Worm (Caenorhabditis elegans) whole organism, L4 larva: Measurements from ENCODE around the gene Y4C6B.7.

Experiments
- F10B5.3 ChIP-seq: sonication (generic microtip); optimal IDR thresholded peaks from 2 replicates; lab custom pipeline; 2016; ENCODE audit warnings: mild to moderate bottlenecking, missing genetic modification characterization, missing compliant biosample characterization
- F44E2.7 ChIP-seq: fragments of 200-800 bp; sonication (Bioruptor generic); IDR thresholded peaks from 2 replicates; pipeline ENCODE4 v2.1.2; 2022; ENCODE audit warnings: missing genetic modification characterization, missing compliant biosample characterization
- F49E8.2 ChIP-seq: sonication (generic microtip); optimal IDR thresholded peaks from 2 replicates; lab custom pipeline; 2016; ENCODE audit warnings: missing compliant biosample characterization, mild to moderate bottlenecking, missing genetic modification characterization, borderline replicate concordance
- R02D3.7 ChIP-seq: fragments of 150-350 bp; sonication (generic microtip); optimal IDR thresholded peaks from 3 replicates; lab custom pipeline; 2014; ENCODE audit warnings: missing biosample characterization, missing genetic modification characterization
- T20F7.1 ChIP-seq: fragments of 200-800 bp; sonication (Bioruptor generic); optimal IDR thresholded peaks from 2 replicates; lab custom pipeline; 2018; ENCODE audit warnings: mild to moderate bottlenecking, missing genetic modification characterization, missing compliant biosample characterization
- Y5F2A.4 ChIP-seq: fragments of 200-800 bp; sonication (Bioruptor generic); optimal IDR thresholded peaks from 2 replicates; lab custom pipeline; 2018; ENCODE audit warnings: mild to moderate bottlenecking, missing genetic modification characterization, missing compliant biosample characterization
- arid-1 ChIP-seq: fragments of 200-800 bp; sonication (Bioruptor generic); conservative IDR thresholded peaks from 2 replicates; pipeline ENCODE4 v1.3.6; 2022; ENCODE audit warnings: missing genetic modification reagents, missing genetic modification characterization, missing compliant biosample characterization
- ceh-20 ChIP-seq: fragments of 200-800 bp; sonication (Bioruptor generic); IDR thresholded peaks from 2 replicates; pipeline ENCODE4 v1.3.6; 2022; ENCODE audit warnings: missing genetic modification reagents, missing genetic modification characterization, missing compliant biosample characterization
- ceh-32 ChIP-seq: sonication (generic microtip); optimal IDR thresholded peaks from 2 replicates; lab custom pipeline; 2016; ENCODE audit warnings: mild to moderate bottlenecking, missing genetic modification characterization, missing compliant biosample characterization; ENCODE audit not compliant: poor library complexity
- ceh-62 ChIP-seq: sonication (generic microtip); optimal IDR thresholded peaks from 2 replicates; lab custom pipeline; 2017; ENCODE audit warnings: missing biosample characterization, missing genetic modification characterization
- ces-1 ChIP-seq: fragments of 150-350 bp; sonication (generic microtip); optimal IDR thresholded peaks from 4 replicates; lab custom pipeline; 2014; ENCODE audit warnings: missing biosample characterization, missing genetic modification reagents, missing genetic modification characterization
- cey-2 ChIP-seq: sonication (generic microtip); optimal IDR thresholded peaks from 3 replicates; lab custom pipeline; 2017; ENCODE audit warnings: missing genetic modification characterization, mild to moderate bottlenecking, missing compliant biosample characterization, antibody characterized with exemption, borderline replicate concordance; ENCODE audit not compliant: insufficient read depth
- daf-19 ChIP-seq: fragments of 200-800 bp; sonication (Bioruptor generic); conservative IDR thresholded peaks from 2 replicates; pipeline ENCODE4 v1.3.6; 2022; ENCODE audit warnings: missing genetic modification characterization, missing compliant biosample characterization
- dmd-6 ChIP-seq: fragments of 200-800 bp; sonication (Bioruptor generic); IDR thresholded peaks from 2 replicates; pipeline ENCODE4 v1.3.6; 2022; ENCODE audit warnings: missing genetic modification reagents, missing genetic modification characterization, missing compliant biosample characterization
- dmd-8 ChIP-seq: fragments of 200-800 bp; sonication (Bioruptor generic); IDR thresholded peaks from 2 replicates; pipeline ENCODE4 v1.3.6; 2022; ENCODE audit warnings: missing genetic modification characterization, missing compliant biosample characterization
- dpl-1 ChIP-seq: fragments of 150-350 bp; optimal IDR thresholded peaks from 2 replicates; lab custom pipeline; 2014; ENCODE audit warnings: missing biosample characterization, missing genetic modification reagents, missing genetic modification characterization
- duxl-1 ChIP-seq: sonication (generic microtip); optimal IDR thresholded peaks from 2 replicates; lab custom pipeline; 2016; ENCODE audit warnings: mild to moderate bottlenecking, missing genetic modification characterization, moderate library complexity, missing compliant biosample characterization; ENCODE audit not compliant: poor library complexity
- egl-43 ChIP-seq: fragments of 200-800 bp; sonication (Bioruptor generic); IDR thresholded peaks from 2 replicates; pipeline ENCODE4 v1.3.6; 2022; ENCODE audit warnings: missing genetic modification reagents, missing genetic modification characterization, missing compliant biosample characterization
- fkh-10 ChIP-seq: fragments of 150-350 bp; optimal IDR thresholded peaks from 2 replicates; lab custom pipeline; 2014; ENCODE audit warnings: missing biosample characterization, missing genetic modification reagents, missing genetic modification characterization
- hlh-30 ChIP-seq: sonication (generic microtip); optimal IDR thresholded peaks from 2 replicates; lab custom pipeline; 2017; ENCODE audit warnings: antibody characterized with exemption, mild to moderate bottlenecking, missing genetic modification characterization, missing compliant biosample characterization; ENCODE audit not compliant: insufficient read depth
- hmg-1.1 ChIP-seq: fragments of 200-800 bp; sonication (Bioruptor generic); IDR thresholded peaks from 2 replicates; pipeline ENCODE4 v1.3.6; 2022; ENCODE audit warnings: missing genetic modification reagents, missing genetic modification characterization, missing compliant biosample characterization
- jun-1 ChIP-seq: fragments of 150-350 bp; optimal IDR thresholded peaks from 2 replicates; lab custom pipeline; 2014; ENCODE audit warnings: missing biosample characterization, missing genetic modification reagents, missing genetic modification characterization
- lin-15B ChIP-seq: fragments of 150-350 bp; sonication (generic microtip); optimal IDR thresholded peaks from 3 replicates; lab custom pipeline; 2014; ENCODE audit warnings: missing biosample characterization, missing genetic modification characterization
- lin-29 ChIP-seq: fragments of 200-800 bp; sonication (Bioruptor generic); IDR thresholded peaks from 2 replicates; pipeline ENCODE4 v1.3.6; 2022; ENCODE audit warnings: missing genetic modification reagents, missing genetic modification characterization, missing compliant biosample characterization
- lin-38 ChIP-seq: fragments of 200-800 bp; sonication (Bioruptor generic); IDR thresholded peaks from 2 replicates; pipeline ENCODE4 v1.3.6; 2022; ENCODE audit warnings: missing genetic modification reagents, missing genetic modification characterization, missing compliant biosample characterization
- lin-39 ChIP-seq: fragments of 150-350 bp; optimal IDR thresholded peaks from 2 replicates; lab custom pipeline; 2014; ENCODE audit warnings: missing biosample characterization, missing genetic modification reagents, missing genetic modification characterization
- lir-3 ChIP-seq: sonication (generic microtip); optimal IDR thresholded peaks from 2 replicates; lab custom pipeline; 2016; ENCODE audit warnings: mild to moderate bottlenecking, missing genetic modification characterization, missing compliant biosample characterization
- lsy-2 ChIP-seq, 2 experiments: fragments of 150-350 bp in 1 of 2; sonication (generic microtip) in 1 of 2; optimal IDR thresholded peaks; 2 replicates each; lab custom pipeline; 2014 to 2017; ENCODE audit warnings: missing biosample characterization in 2 of 2, missing genetic modification characterization in 2 of 2
- madf-5 ChIP-seq, 2 experiments: fragments of 200-800 bp; sonication (Bioruptor generic); IDR thresholded peaks; 2 replicates each; pipeline ENCODE4 v1.3.6; 2022; ENCODE audit warnings: missing compliant biosample characterization in 2 of 2, missing genetic modification characterization in 2 of 2
- madf-9 ChIP-seq: fragments of 200-800 bp; sonication (Bioruptor generic); conservative IDR thresholded peaks from 2 replicates; pipeline ENCODE4 v1.3.6; 2022; ENCODE audit warnings: missing genetic modification reagents, missing genetic modification characterization, missing compliant biosample characterization
- mep-1 ChIP-seq: fragments of 150-350 bp; sonication (generic microtip); optimal IDR thresholded peaks from 3 replicates; lab custom pipeline; 2014; ENCODE audit warnings: missing biosample characterization, missing genetic modification characterization
- nhr-11 ChIP-seq: fragments of 150-350 bp; optimal IDR thresholded peaks from 2 replicates; lab custom pipeline; 2014; ENCODE audit warnings: missing biosample characterization, missing genetic modification characterization
- nhr-111 ChIP-seq: fragments of 200-800 bp; sonication (Bioruptor generic); optimal IDR thresholded peaks from 2 replicates; lab custom pipeline; 2018; ENCODE audit warnings: mild to moderate bottlenecking, missing genetic modification characterization, missing compliant biosample characterization
- nhr-25 ChIP-seq: sonication (generic microtip); optimal IDR thresholded peaks from 2 replicates; lab custom pipeline; 2017; ENCODE audit warnings: missing genetic modification characterization, mild to moderate bottlenecking, missing compliant biosample characterization, antibody characterized with exemption, moderate library complexity, borderline replicate concordance; ENCODE audit not compliant: insufficient read depth
- nhr-41 ChIP-seq: fragments of 200-800 bp; sonication (Bioruptor generic); IDR thresholded peaks from 2 replicates; pipeline ENCODE4 v1.3.6; 2022; ENCODE audit warnings: missing genetic modification reagents, missing genetic modification characterization, missing compliant biosample characterization
- nhr-42 ChIP-seq: fragments of 200-800 bp; sonication (Bioruptor generic); IDR thresholded peaks from 2 replicates; pipeline ENCODE4 v1.3.6; 2022; ENCODE audit warnings: missing genetic modification characterization, missing compliant biosample characterization
- nhr-48 ChIP-seq: sonication (generic microtip); optimal IDR thresholded peaks from 2 replicates; lab custom pipeline; 2016; ENCODE audit warnings: mild to moderate bottlenecking, missing genetic modification characterization, missing compliant biosample characterization
- nhr-6 ChIP-seq: fragments of 150-350 bp; optimal IDR thresholded peaks from 2 replicates; lab custom pipeline; 2014; ENCODE audit warnings: missing biosample characterization, missing genetic modification characterization
- pqm-1 ChIP-seq: sonication (generic microtip); optimal IDR thresholded peaks from 2 replicates; lab custom pipeline; 2017; ENCODE audit warnings: missing biosample characterization, missing genetic modification characterization
- rbr-2 ChIP-seq: sonication (generic microtip); optimal IDR thresholded peaks from 2 replicates; lab custom pipeline; 2016; ENCODE audit warnings: missing genotype, missing genetic modification characterization, missing compliant biosample characterization
- skn-1 ChIP-seq: fragments of 150-350 bp; optimal IDR thresholded peaks from 2 replicates; lab custom pipeline; 2014; ENCODE audit warnings: missing biosample characterization, missing genetic modification characterization
- snpc-1.2 ChIP-seq: fragments of 200-800 bp; sonication (Bioruptor generic); IDR thresholded peaks from 2 replicates; pipeline ENCODE4 v1.3.6; 2022; ENCODE audit warnings: missing genetic modification reagents, missing genetic modification characterization, missing compliant biosample characterization
- spr-3 ChIP-seq: fragments of 200-800 bp; sonication (Bioruptor generic); optimal IDR thresholded peaks from 2 replicates; lab custom pipeline; 2018; ENCODE audit warnings: mild to moderate bottlenecking, missing genetic modification characterization, missing compliant biosample characterization
- tra-1 ChIP-seq: fragments of 200-800 bp; sonication (Bioruptor generic); IDR thresholded peaks from 2 replicates; pipeline ENCODE4 v1.3.6; 2022; ENCODE audit warnings: missing genetic modification reagents, missing genetic modification characterization, missing compliant biosample characterization
- unc-130 ChIP-seq: sonication (generic microtip); optimal IDR thresholded peaks from 2 replicates; lab custom pipeline; 2016; ENCODE audit warnings: missing genetic modification reagents, missing genetic modification characterization, missing compliant biosample characterization
- unc-62 ChIP-seq, 3 experiments: fragments of 150-350 bp in 1 of 3; sonication (generic microtip); optimal IDR thresholded peaks in 2 of 3; peaks in 1 of 3; 1 replicate in 1 of 3; 2 replicates in 2 of 3; lab custom pipeline; 2014 to 2017; ENCODE audit warnings: missing biosample characterization in 3 of 3, missing genetic modification characterization in 3 of 3, missing genetic modification reagents in 3 of 3, missing genotype in 1 of 3
- vab-7 ChIP-seq: fragments of 200-800 bp; sonication (Bioruptor generic); IDR thresholded peaks from 2 replicates; pipeline ENCODE4 v1.3.6; 2022; ENCODE audit warnings: missing genetic modification reagents, missing genetic modification characterization, missing compliant biosample characterization
- zag-1 ChIP-seq: fragments of 150-350 bp; optimal IDR thresholded peaks from 2 replicates; lab custom pipeline; 2014; ENCODE audit warnings: missing biosample characterization, missing genetic modification characterization
- zfp-3 ChIP-seq: fragments of 200-800 bp; sonication (Bioruptor generic); conservative IDR thresholded peaks from 2 replicates; pipeline ENCODE4 v1.3.6; 2022; ENCODE audit warnings: missing genetic modification reagents, missing genetic modification characterization, missing compliant biosample characterization
- zip-11 ChIP-seq: fragments of 200-800 bp; sonication (Bioruptor generic); IDR thresholded peaks from 2 replicates; pipeline ENCODE4 v1.3.6; 2022; ENCODE audit warnings: missing genetic modification characterization, missing compliant biosample characterization

Gene Y4C6B.7

DNA sequence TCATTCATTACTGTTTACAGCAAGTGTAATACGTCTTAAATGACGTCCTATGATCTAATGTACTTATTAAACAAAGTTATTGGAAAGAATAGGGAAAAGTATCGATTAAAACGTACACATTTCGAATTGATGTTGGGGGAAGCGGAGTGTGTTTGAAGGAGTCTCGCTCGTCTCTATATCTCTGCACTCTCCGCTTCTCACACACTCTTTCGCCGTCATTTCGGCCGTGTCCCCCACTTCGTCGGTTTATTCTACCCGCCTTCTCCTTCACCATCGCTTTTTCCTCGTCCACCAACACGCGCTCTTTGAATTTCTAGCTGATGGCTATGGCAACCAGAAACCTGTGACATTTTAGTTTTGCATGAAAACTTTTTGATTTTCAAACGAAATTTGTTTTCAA, 15.6 kb upstream of the Y4C6B.7 start (continued):
- TF ChIP-seq unc-62 (GFP tag; optimal IDR thresholded peaks at IDR 0.05 in 1 of 2; lab: Kevin White, UChicago) (no peak), unc-62 (tag; optimal IDR thresholded peaks at IDR 0.05; lab: Kevin White, UChicago) (no peak), nhr-48 (tag; lab: Kevin White, UChicago) (no peak), F44E2.7 (GFP tag; lab: Robert Waterston, UW) (no peak), snpc-1.2 (GFP tag; lab: Robert Waterston, UW) (peak; percentile 49; the same call in 1 of the 2 replicates), zip-11 (no peak), spr-3 (GFP tag; lab: Kevin White, UChicago) (no peak), mep-1 (tag; lab: Kevin White, UChicago) (peak; percentile 35), tra-1 (GFP tag; lab: Robert Waterston, UW) (no peak), daf-19 (GFP tag; lab: Robert Waterston, UW) (no peak), lin-39 (tag; lab: Kevin White, UChicago) (no peak), nhr-42 (no peak), nhr-11 (tag; lab: Kevin White, UChicago) (no peak), pqm-1 (tag; lab: Kevin White, UChicago) (no peak), fkh-10 (peak; percentile 43), duxl-1 (tag; lab: Kevin White, UChicago) (no peak), F10B5.3 (no peak), ceh-20 (GFP tag; lab: Robert Waterston, UW) (no peak), dmd-6 (GFP tag; lab: Robert Waterston, UW) (no peak), lin-29 (GFP tag; lab: Robert Waterston, UW) (no peak), ceh-62 (no peak), F49E8.2 (tag; lab: Kevin White, UChicago) (no peak), rbr-2 (tag; lab: Kevin White, UChicago) (peak; percentile 41), lin-38 (GFP tag; lab: Robert Waterston, UW) (peak; percentile 65), lin-15B (tag; lab: Kevin White, UChicago) (no peak), skn-1 (tag; lab: Kevin White, UChicago) (no peak), cey-2 (tag; lab: Kevin White, UChicago) (no peak), R02D3.7 (tag; lab: Kevin White, UChicago) (no peak), hmg-1.1 (GFP tag; lab: Robert Waterston, UW) (peak; percentile 59; the same call in 1 of the 2 replicates), madf-5 (GFP tag; IDR thresholded peaks at IDR 0.05; lab: Robert Waterston, UW) (no peak), lsy-2 (tag; optimal IDR thresholded peaks at IDR 0.05; lab: Kevin White, UChicago) (peak in 1 of 2 experiments; percentile 50), zag-1 (no peak), zfp-3 (GFP tag; lab: Robert Waterston, UW) (no peak), lir-3 (tag; lab: Kevin White, UChicago) (no peak), unc-130 (no peak), arid-1 (no peak; the same call in 1 of the 2 replicates), ces-1 (GFP tag; lab: Kevin White, UChicago) (no peak), jun-1 (tag; lab: Kevin White, UChicago) (no peak), dpl-1 (peak; percentile 43), Y5F2A.4 (GFP tag; lab: Kevin White, UChicago) (no peak), vab-7 (GFP tag; lab: Robert Waterston, UW) (no peak), nhr-25 (tag; lab: Kevin White, UChicago) (no peak), nhr-6 (tag; lab: Kevin White, UChicago) (peak; percentile 58), egl-43 (no peak), nhr-41 (GFP tag; lab: Robert Waterston, UW) (no peak), hlh-30 (tag; lab: Kevin White, UChicago) (peak; percentile 69), ceh-32 (tag; lab: Kevin White, UChicago) (no peak), T20F7.1 (GFP tag; lab: Kevin White, UChicago) (no peak), madf-9 (GFP tag; lab: Robert Waterston, UW) (no peak), dmd-8 (GFP tag; lab: Robert Waterston, UW) (no peak), nhr-111 (GFP tag; lab: Kevin White, UChicago) (no peak)
